Fruit fly (Drosophila melanogaster) whole organism, wandering third instar larva: Measurements from ENCODE around the gene gro.
A peak's percentile ranks its signal among the peaks of the same experiment; 100 is the strongest.

Source experiments
- Abd-B ChIP-seq: fragments of >200 bp; optimal IDR thresholded peaks from 2 replicates; lab custom pipeline; 2017; ENCODE audit warnings: missing biosample characterization, missing genetic modification characterization
- CG32264 ChIP-seq: fragments of 200-800 bp; sonication (Bioruptor generic); optimal IDR thresholded peaks from 2 replicates; lab custom pipeline; 2016; ENCODE audit warnings: missing biosample characterization, missing genetic modification characterization
- CG9705 ChIP-seq: fragments of 200-800 bp; sonication (Bioruptor generic); optimal IDR thresholded peaks from 2 replicates; lab custom pipeline; 2018; ENCODE audit warnings: missing biosample characterization, mild to moderate bottlenecking, missing genetic modification characterization
- CrebA ChIP-seq: fragments of 200-800 bp; sonication (Bioruptor generic); optimal IDR thresholded peaks from 2 replicates; lab custom pipeline; 2016; ENCODE audit warnings: missing biosample characterization, mild to moderate bottlenecking, missing genetic modification characterization, borderline replicate concordance
- Dfd ChIP-seq: fragments of >200 bp; optimal IDR thresholded peaks from 2 replicates; lab custom pipeline; 2017; ENCODE audit warnings: missing biosample characterization, missing genetic modification characterization
- Dif ChIP-seq: fragments of 200-275, 200-300 bp; sonication (Bioruptor generic); optimal IDR thresholded peaks from 2 replicates; lab custom pipeline; 2018; ENCODE audit warnings: missing biosample characterization, missing genetic modification characterization; ENCODE audit not compliant: partially characterized antibody
- GATAd ChIP-seq: sonication (Bioruptor generic); optimal IDR thresholded peaks from 2 replicates; lab custom pipeline; 2016; ENCODE audit warnings: missing biosample characterization, missing genetic modification characterization
- HLH106 ChIP-seq: fragments of 200-800 bp; optimal IDR thresholded peaks from 3 replicates; lab custom pipeline; 2019; ENCODE audit warnings: missing biosample characterization, mild to moderate bottlenecking, missing genetic modification characterization, moderate library complexity
- Hnf4 ChIP-seq: fragments of 200-800 bp; sonication (Bioruptor generic); optimal IDR thresholded peaks from 2 replicates; lab custom pipeline; 2016; ENCODE audit warnings: missing biosample characterization, mild to moderate bottlenecking, missing genetic modification characterization
- Hr78 ChIP-seq: fragments of >200 bp; optimal IDR thresholded peaks from 2 replicates; lab custom pipeline; 2017; ENCODE audit warnings: missing biosample characterization, missing genetic modification characterization
- Hr83 ChIP-seq: fragments of 200-300 bp; sonication (Bioruptor generic); optimal IDR thresholded peaks from 2 replicates; lab custom pipeline; 2016; ENCODE audit warnings: missing biosample characterization, mild to moderate bottlenecking, missing genetic modification characterization, moderate library complexity; ENCODE audit not compliant: poor library complexity, severe bottlenecking
- Jra ChIP-seq: sonication (Bioruptor generic); optimal IDR thresholded peaks from 2 replicates; lab custom pipeline; 2016; ENCODE audit warnings: missing biosample characterization, missing genetic modification characterization
- Mio ChIP-seq: sonication (Bioruptor generic); optimal IDR thresholded peaks from 2 replicates; lab custom pipeline; 2016; ENCODE audit warnings: missing biosample characterization, missing genetic modification characterization
- Myc ChIP-seq: fragments of >200 bp; optimal IDR thresholded peaks from 2 replicates; lab custom pipeline; 2017
- N ChIP-seq: fragments of >200 bp; optimal IDR thresholded peaks from 2 replicates; lab custom pipeline; 2018; ENCODE audit warnings: missing biosample characterization, missing external identifiers, missing genetic modification characterization
- OdsH ChIP-seq: fragments of 200-800 bp; sonication (Bioruptor generic); optimal IDR thresholded peaks from 2 replicates; lab custom pipeline; 2016; ENCODE audit warnings: missing biosample characterization, mild to moderate bottlenecking, missing genetic modification characterization
- Sp1 ChIP-seq: fragments of 200-800 bp; sonication (Bioruptor generic); optimal IDR thresholded peaks from 3 replicates; lab custom pipeline; 2019; ENCODE audit warnings: missing biosample characterization, mild to moderate bottlenecking, missing genetic modification characterization, moderate library complexity
- Vsx2 ChIP-seq: fragments of 200-300, 225-300 bp; sonication (Bioruptor generic); optimal IDR thresholded peaks from 2 replicates; lab custom pipeline; 2018; ENCODE audit warnings: missing biosample characterization, missing genetic modification characterization; ENCODE audit not compliant: partially characterized antibody
- br ChIP-seq: fragments of 200-800 bp; sonication (Bioruptor generic); optimal IDR thresholded peaks from 2 replicates; lab custom pipeline; 2016; ENCODE audit warnings: missing biosample characterization, missing genetic modification characterization
- brk ChIP-seq: fragments of 200-800 bp; sonication (Bioruptor generic); optimal IDR thresholded peaks from 2 replicates; lab custom pipeline; 2016; ENCODE audit warnings: missing biosample characterization, mild to moderate bottlenecking, missing genetic modification characterization
- dl ChIP-seq, 2 experiments: fragments of 175-275, 200-275 bp in 1 of 2; fragments of 200-275 bp in 1 of 2; sonication (Bioruptor generic); optimal IDR thresholded peaks; lab custom pipeline; 2018; ENCODE audit warnings: mild to moderate bottlenecking in 2 of 2, missing biosample characterization in 2 of 2, missing genetic modification characterization in 2 of 2, moderate library complexity in 2 of 2; ENCODE audit not compliant: partially characterized antibody in 2 of 2, insufficient read depth in 1 of 2
- dmrt93B ChIP-seq: fragments of 200-800 bp; sonication (Bioruptor generic); optimal IDR thresholded peaks from 2 replicates; lab custom pipeline; 2018; ENCODE audit warnings: missing biosample characterization, mild to moderate bottlenecking, missing genetic modification characterization
- dsf ChIP-seq: sonication (Bioruptor generic); optimal IDR thresholded peaks from 2 replicates; lab custom pipeline; 2016; ENCODE audit warnings: missing biosample characterization, missing genetic modification characterization, borderline replicate concordance
- ey ChIP-seq: fragments of 200-800 bp; sonication (Bioruptor generic); optimal IDR thresholded peaks from 2 replicates; lab custom pipeline; 2016; ENCODE audit warnings: missing biosample characterization, missing genetic modification characterization
- foxo ChIP-seq, 2 experiments: fragments of 200-800 bp; sonication (Bioruptor generic); optimal IDR thresholded peaks; 2 replicates in 1 of 2; 3 replicates in 1 of 2; lab custom pipeline; 2016 to 2017; ENCODE audit warnings: missing biosample characterization in 2 of 2, missing genetic modification characterization in 2 of 2
- fru ChIP-seq: fragments of 200-800 bp; sonication (Bioruptor generic); optimal IDR thresholded peaks from 3 replicates; lab custom pipeline; 2016; ENCODE audit warnings: missing biosample characterization, mild to moderate bottlenecking, missing genetic modification characterization
- h ChIP-seq: fragments of 200-800 bp; sonication (Bioruptor generic); optimal IDR thresholded peaks from 3 replicates; lab custom pipeline; 2016; ENCODE audit warnings: missing biosample characterization, mild to moderate bottlenecking, missing genetic modification characterization
- jim ChIP-seq: fragments of 175-275, 200-325 bp; sonication (Bioruptor generic); optimal IDR thresholded peaks from 2 replicates; lab custom pipeline; 2016; ENCODE audit warnings: missing biosample characterization, mild to moderate bottlenecking, missing genetic modification characterization
- lola ChIP-seq: fragments of >200 bp; optimal IDR thresholded peaks from 2 replicates; lab custom pipeline; 2017; ENCODE audit warnings: missing biosample characterization, missing genetic modification characterization
- pan ChIP-seq: fragments of >200 bp; optimal IDR thresholded peaks from 2 replicates; lab custom pipeline; 2017
- psq ChIP-seq: fragments of 200-800 bp; sonication (Bioruptor generic); optimal IDR thresholded peaks from 3 replicates; lab custom pipeline; 2017; ENCODE audit warnings: missing biosample characterization, mild to moderate bottlenecking, missing genetic modification characterization, moderate library complexity
- rgr ChIP-seq: fragments of 200-800 bp; sonication (Bioruptor generic); optimal IDR thresholded peaks from 3 replicates; lab custom pipeline; 2016; ENCODE audit warnings: missing biosample characterization, mild to moderate bottlenecking, missing genetic modification characterization
- sage ChIP-seq: fragments of 200-800 bp; sonication (Bioruptor generic); optimal IDR thresholded peaks from 2 replicates; lab custom pipeline; 2016; ENCODE audit warnings: missing biosample characterization, mild to moderate bottlenecking, missing genetic modification characterization
- sv ChIP-seq: fragments of 200-800 bp; sonication (Bioruptor generic); optimal IDR thresholded peaks from 3 replicates; lab custom pipeline; 2016; ENCODE audit warnings: missing biosample characterization, missing genetic modification characterization
- tai ChIP-seq: sonication (Bioruptor generic); optimal IDR thresholded peaks from 2 replicates; lab custom pipeline; 2016; ENCODE audit warnings: missing biosample characterization, missing genetic modification characterization
- usp ChIP-seq: fragments of >200 bp; optimal IDR thresholded peaks from 2 replicates; lab custom pipeline; 2017; ENCODE audit warnings: missing biosample characterization, missing genetic modification characterization
- woc ChIP-seq: sonication (Bioruptor generic); optimal IDR thresholded peaks from 2 replicates; lab custom pipeline; 2016; ENCODE audit warnings: missing biosample characterization, mild to moderate bottlenecking, missing genetic modification characterization

The gro gene

DNA sequence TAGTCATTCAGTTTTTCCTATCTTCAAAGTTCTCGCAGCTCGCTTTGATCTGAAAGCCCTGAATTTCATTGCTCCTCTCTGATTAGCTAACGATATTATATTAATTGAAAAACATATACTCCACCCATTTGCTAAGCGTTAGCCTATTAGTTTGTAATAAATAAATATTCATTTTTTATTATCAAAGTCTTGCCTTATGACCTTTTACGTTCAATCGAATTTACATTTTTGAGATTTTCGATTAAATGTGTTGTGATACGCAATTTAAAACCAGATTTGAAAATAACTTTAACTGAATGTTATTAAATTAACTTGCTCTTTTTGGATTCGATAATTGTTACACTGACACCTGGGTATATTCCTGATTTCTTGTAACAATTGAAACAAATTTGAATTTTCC lies 21.4 kb downstream of the gro start, which contains the start of gene CG14551:
Gene CG14551, minus strand, starts transcription at position 101 of the 400 bp plus-strand sequence.
- no peak for TF ChIP-seq sage (GFP tag; lab: Kevin White, UChicago)
- no peak for TF ChIP-seq h
- no peak for TF ChIP-seq sv (GFP tag; lab: Kevin White, UChicago)
- TF ChIP-seq N (GFP tag; lab: Kevin White, UChicago), result no peak
- TF ChIP-seq, all 38 proteins: peak for 0

DNA sequence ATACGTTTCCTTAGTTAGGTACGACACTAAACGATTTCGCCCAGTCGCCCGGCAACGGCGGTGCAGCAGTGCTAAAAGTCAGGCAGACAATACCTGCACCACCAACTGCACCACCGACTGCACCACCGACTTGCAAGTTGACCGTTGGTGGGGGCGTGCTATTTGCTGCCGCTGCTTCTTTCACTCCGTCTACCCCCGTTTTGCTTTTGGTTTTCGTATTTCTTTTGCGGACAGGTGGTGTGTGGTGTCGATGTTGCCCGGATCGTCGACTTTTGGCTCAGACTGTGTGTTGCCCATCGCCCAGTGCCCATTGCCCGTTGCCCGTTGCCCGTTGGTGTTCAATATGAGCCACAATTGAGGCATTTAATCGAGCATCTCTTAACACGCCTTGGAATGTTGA lies 23.2 kb downstream of the gro start:
- TF ChIP-seq psq (GFP tag; lab: Kevin White, UChicago), result no peak
- no peak for TF ChIP-seq dsf (GFP tag; lab: Kevin White, UChicago)
- TF ChIP-seq N (GFP tag; lab: Kevin White, UChicago), result no peak
- no peak for TF ChIP-seq jim
- no peak for TF ChIP-seq ey
- no peak for TF ChIP-seq Hnf4 (GFP tag; lab: Kevin White, UChicago)
- TF ChIP-seq CG9705, result no peak
- no peak for TF ChIP-seq rgr
- TF ChIP-seq, all 38 proteins: peak for 0

DNA sequence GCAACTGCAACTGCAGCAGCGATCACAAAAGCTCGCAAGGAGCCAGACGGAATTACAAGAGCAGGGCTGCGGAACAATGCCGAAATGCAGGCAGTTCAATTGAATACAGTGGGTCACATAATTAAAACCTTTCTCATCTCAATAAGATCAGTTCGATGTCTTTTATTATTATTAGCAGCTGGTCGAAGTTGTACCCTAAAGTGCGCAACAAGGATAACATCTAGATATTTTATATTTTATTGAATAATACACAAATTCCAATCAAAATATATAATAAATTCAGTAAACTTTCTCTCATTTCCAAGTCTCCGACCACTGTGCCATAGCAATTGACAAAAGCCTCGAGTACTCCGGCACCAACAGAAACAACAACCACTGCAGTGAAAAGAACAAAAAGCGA lies 26.6 kb downstream of the gro start:
- TF ChIP-seq brk (GFP tag; lab: Kevin White, UChicago) (no peak), GATAd (GFP tag; lab: Kevin White, UChicago) (no peak), woc (peak; percentile 16), foxo (GFP tag; optimal IDR thresholded peaks at IDR 0.05; lab: Kevin White, UChicago) (peak in 1 of 2 experiments; percentile 25), sage (GFP tag; lab: Kevin White, UChicago) (no peak), rgr (peak; percentile 33), ey (no peak), pan (lab: Kevin White, UChicago) (no peak), Hr83 (GFP tag; lab: Kevin White, UChicago) (no peak), OdsH (no peak), Hr78 (GFP tag; lab: Kevin White, UChicago) (no peak), dsf (GFP tag; lab: Kevin White, UChicago) (no peak), dmrt93B (no peak), h (peak; percentile 35), lola (GFP tag; lab: Kevin White, UChicago) (no peak), sv (GFP tag; lab: Kevin White, UChicago) (no peak), CrebA (GFP tag; lab: Kevin White, UChicago) (no peak), fru (GFP tag; lab: Kevin White, UChicago) (peak; percentile 9), Vsx2 (GFP tag; lab: Kevin White, UChicago) (no peak), Hnf4 (GFP tag; lab: Kevin White, UChicago) (no peak), N (GFP tag; lab: Kevin White, UChicago) (no peak), HLH106 (tag; lab: Kevin White, UChicago) (peak; percentile 30), CG9705 (no peak), Abd-B (GFP tag; lab: Kevin White, UChicago) (no peak), Dfd (GFP tag; lab: Kevin White, UChicago) (no peak), jim (no peak), tai (GFP tag; lab: Kevin White, UChicago) (no peak), Dif (no peak), Jra (GFP tag; lab: Kevin White, UChicago) (no peak), Mio (no peak), psq (GFP tag; lab: Kevin White, UChicago) (peak; percentile 29), Sp1 (GFP tag; lab: Kevin White, UChicago) (peak; percentile 23), CG32264 (no peak), Myc (lab: Kevin White, UChicago) (no peak), br (no peak)
- TF ChIP-seq, all 38 proteins: peak for 8

DNA sequence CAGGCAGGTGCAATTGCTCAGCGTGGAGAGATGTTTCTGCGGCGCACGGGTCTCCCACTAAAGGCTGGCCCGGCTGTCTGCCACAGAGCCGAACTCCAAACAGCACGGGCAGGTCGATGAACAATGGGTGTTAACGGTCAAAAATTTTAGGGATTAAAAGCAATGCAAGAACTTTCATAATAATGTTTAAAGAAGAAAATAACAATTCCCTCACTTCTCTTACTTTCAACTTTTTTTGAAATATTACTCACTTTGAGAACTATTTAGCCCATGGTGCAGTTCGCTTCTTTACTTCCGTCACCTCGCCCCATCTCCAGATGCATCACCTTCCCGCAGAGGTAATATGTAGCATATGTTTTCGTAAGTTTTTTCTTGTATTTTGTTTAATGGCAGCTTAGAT lies 30.9 kb downstream of the gro start:
- TF ChIP-seq psq (GFP tag; lab: Kevin White, UChicago) (peak; percentile 56), GATAd (GFP tag; lab: Kevin White, UChicago) (no peak), lola (GFP tag; lab: Kevin White, UChicago) (no peak), brk (GFP tag; lab: Kevin White, UChicago) (no peak), ey (peak; percentile 73), Hr78 (GFP tag; lab: Kevin White, UChicago) (no peak), Jra (GFP tag; lab: Kevin White, UChicago) (peak; percentile 3), jim (no peak), HLH106 (tag; lab: Kevin White, UChicago) (peak; percentile 68), Mio (no peak), dl (GFP tag; optimal IDR thresholded peaks at IDR 0.05; lab: Kevin White, UChicago; ENCODE audit: insufficient read depth in 1 of 2, partially characterized antibody in 2 of 2) (no peak), Dfd (GFP tag; lab: Kevin White, UChicago) (no peak), dmrt93B (peak; percentile 36), br (peak; percentile 77), sv (GFP tag; lab: Kevin White, UChicago) (no peak), CrebA (GFP tag; lab: Kevin White, UChicago) (no peak), usp (GFP tag; lab: Kevin White, UChicago) (no peak), Hnf4 (GFP tag; lab: Kevin White, UChicago) (peak; percentile 58), rgr (peak; percentile 73), woc (peak; percentile 71), h (peak; percentile 81), foxo (GFP tag; optimal IDR thresholded peaks at IDR 0.05; lab: Kevin White, UChicago) (peak in 1 of 2 experiments; percentile 87), sage (GFP tag; lab: Kevin White, UChicago) (peak; percentile 58), dsf (GFP tag; lab: Kevin White, UChicago) (no peak), Abd-B (GFP tag; lab: Kevin White, UChicago) (no peak), OdsH (peak; percentile 72), Sp1 (GFP tag; lab: Kevin White, UChicago) (peak; percentile 60), fru (GFP tag; lab: Kevin White, UChicago) (peak; percentile 79)
